Worm (Caenorhabditis elegans): ENCODE measurements around the gene Y73C8B.3.

ce11 chrV:3165438-3165837 lies 27.6 kb downstream of the Y73C8B.3 start, which contains the start of gene C36C5.14:
- no peak for TF ChIP-seq lsy-2 (tag; optimal IDR thresholded peaks at IDR 0.05)
- no peak for TF ChIP-seq ceh-39 (tag; optimal IDR thresholded peaks at IDR 0.05)
- no peak for TF ChIP-seq snpc-4 (tag; optimal IDR thresholded peaks at IDR 0.05)
- TF ChIP-seq nhr-28 (tag; optimal IDR thresholded peaks at IDR 0.05) = no peak
- no peak for TF ChIP-seq nhr-12 (tag; optimal IDR thresholded peaks at IDR 0.05)
- no peak for TF ChIP-seq unc-62 (GFP tag; optimal IDR thresholded peaks at IDR 0.05)
- no peak for TF ChIP-seq blmp-1 (tag; optimal IDR thresholded peaks at IDR 0.05)
